Worm (Caenorhabditis elegans) whole organism, L2 larva: ENCODE data around the gene C12D12.3.

Experiments used
- ZK546.5 ChIP-seq: sonication (generic microtip); optimal IDR thresholded peaks from 2 replicates; lab custom pipeline; 2017; ENCODE audit warnings: missing biosample characterization, missing genetic modification characterization
- alr-1 ChIP-seq: fragments of 150-350 bp; optimal IDR thresholded peaks from 2 replicates; lab custom pipeline; 2014; ENCODE audit warnings: missing biosample characterization, missing genetic modification characterization
- ama-1 ChIP-seq: fragments of 150-350 bp; optimal IDR thresholded peaks from 2 replicates; lab custom pipeline; 2018; ENCODE audit warnings: inconsistent platforms
- gmeb-1 ChIP-seq: fragments of 150-350 bp; optimal IDR thresholded peaks from 2 replicates; lab custom pipeline; 2014; ENCODE audit warnings: missing biosample characterization, missing genetic modification characterization
- mdl-1 ChIP-seq, 2 experiments: fragments of 150-350 bp in 1 of 2; sonication (generic microtip) in 1 of 2; optimal IDR thresholded peaks; 2 replicates each; lab custom pipeline; 2017; ENCODE audit warnings: missing biosample characterization in 2 of 2, missing genetic modification characterization in 2 of 2

DNA sequence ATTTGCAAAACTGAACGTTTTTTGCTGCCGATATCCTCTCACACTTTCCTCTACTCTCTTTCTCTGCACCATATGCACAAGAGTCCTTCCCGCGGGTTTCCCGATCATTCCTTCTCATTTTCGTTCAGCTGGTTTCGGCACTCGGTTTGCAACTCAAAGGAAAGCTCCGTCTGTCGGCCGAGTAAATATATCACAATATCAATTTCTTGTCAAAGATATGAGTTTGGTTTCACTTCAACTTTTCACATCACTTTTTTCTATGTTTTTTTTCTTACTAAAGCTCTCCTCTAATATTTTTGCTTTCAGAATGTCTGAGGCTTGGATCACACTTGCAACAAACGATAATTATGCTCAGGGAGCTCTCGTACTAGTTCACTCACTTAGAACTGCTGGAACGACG, 48.2 kb downstream of the C12D12.3 start, which contains the start of gene gyg-1:
- TF ChIP-seq mdl-1 (tag; optimal IDR thresholded peaks at IDR 0.05; lab: Kevin White, UChicago) (no peak), ama-1 (no peak), gmeb-1 (tag; lab: Kevin White, UChicago) (no peak), ZK546.5 (no peak), alr-1 (tag; lab: Kevin White, UChicago) (no peak)
